Worm (Caenorhabditis elegans): ENCODE data around the gene cutl-15.

DNA sequence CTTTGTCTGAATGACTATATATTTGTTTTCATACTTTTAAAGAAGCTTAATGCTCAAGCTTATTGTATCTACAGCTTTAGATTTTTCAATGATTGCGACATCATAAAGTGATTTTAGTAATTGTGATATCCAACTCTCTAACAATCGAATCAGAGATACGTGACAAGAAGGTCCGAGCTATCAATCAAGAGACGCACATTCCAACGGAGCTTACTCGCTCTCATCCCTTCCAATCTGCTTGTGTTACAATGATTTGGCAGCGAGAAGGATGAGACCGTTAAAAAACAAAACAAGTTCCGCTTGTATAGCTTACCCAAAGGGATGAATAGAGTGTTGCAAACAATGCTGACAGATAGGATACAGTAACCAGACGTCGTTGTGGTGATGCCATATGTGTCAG is 14.0 kb upstream of the cutl-15 start:
- TF ChIP-seq cnd-1 (tag; optimal IDR thresholded peaks at IDR 0.05): no peak
- TF ChIP-seq blmp-1 (tag; optimal IDR thresholded peaks at IDR 0.05): no peak
- TF ChIP-seq unc-62 (GFP tag; optimal IDR thresholded peaks at IDR 0.05): peak; percentile 87
- no peak for TF ChIP-seq tbx-8 (GFP tag; optimal IDR thresholded peaks at IDR 0.05)

Data from whole organism, mixed stage, embryonic.